Worm (Caenorhabditis elegans): ENCODE measurements around the gene M02G9.4.

The M02G9.4 gene

ce11 chrII:10321410-10321809, 4.3 kb downstream of the M02G9.4 start, which contains the start of gene idpp-4:
Gene idpp-4, plus strand, starts transcription at chrII:10321460.
- TF ChIP-seq R02D3.7 (tag; optimal IDR thresholded peaks at IDR 0.05) (no peak), crh-2 (tag; optimal IDR thresholded peaks at IDR 0.05) (no peak), nhr-10 (tag; optimal IDR thresholded peaks at IDR 0.05) (no peak), ZK546.5 (tag; optimal IDR thresholded peaks at IDR 0.05) (no peak), unc-39 (tag; optimal IDR thresholded peaks at IDR 0.05) (no peak), ama-1 (optimal IDR thresholded peaks at IDR 0.05) (no peak), dmd-4 (tag; optimal IDR thresholded peaks at IDR 0.05) (no peak), ztf-11 (tag; optimal IDR thresholded peaks at IDR 0.05) (no peak), nhr-129 (tag; optimal IDR thresholded peaks at IDR 0.05) (no peak), sma-3 (GFP tag; optimal IDR thresholded peaks at IDR 0.05) (no peak), peb-1 (tag; optimal IDR thresholded peaks at IDR 0.05) (no peak), nhr-77 (tag; optimal IDR thresholded peaks at IDR 0.05) (no peak)

ce11 chrII:10325615-10326232, 8.6 kb downstream of the M02G9.4 start, which contains the start of gene appg-1:
Gene appg-1, plus strand, starts transcription at chrII:10326041.
- no peak for TF ChIP-seq ceh-16 (tag; optimal IDR thresholded peaks at IDR 0.05)

ce11 chrII:10329754-10330153, 12.6 kb downstream of the M02G9.4 start:
- TF ChIP-seq nhr-129 (tag; optimal IDR thresholded peaks at IDR 0.05) (no peak), ZK546.5 (tag; optimal IDR thresholded peaks at IDR 0.05) (no peak), skn-1 (tag; optimal IDR thresholded peaks at IDR 0.05) (no peak), elt-3 (tag; optimal IDR thresholded peaks at IDR 0.05) (no peak), nhr-21 (tag; optimal IDR thresholded peaks at IDR 0.05) (no peak), aly-2 (tag; optimal IDR thresholded peaks at IDR 0.05) (no peak), alr-1 (tag; optimal IDR thresholded peaks at IDR 0.05) (no peak), ztf-11 (tag; optimal IDR thresholded peaks at IDR 0.05) (no peak), C34F6.9 (tag; optimal IDR thresholded peaks at IDR 0.05) (no peak), ceh-16 (tag; optimal IDR thresholded peaks at IDR 0.05) (no peak), lin-39 (tag; optimal IDR thresholded peaks at IDR 0.05) (no peak), ama-1 (optimal IDR thresholded peaks at IDR 0.05) (no peak), lsy-2 (tag; optimal IDR thresholded peaks at IDR 0.05) (no peak), unc-62 (GFP tag; optimal IDR thresholded peaks at IDR 0.05) (no peak), R02D3.7 (tag; optimal IDR thresholded peaks at IDR 0.05) (no peak), nhr-23 (tag; optimal IDR thresholded peaks at IDR 0.05) (no peak), nhr-25 (tag; optimal IDR thresholded peaks at IDR 0.05) (no peak)

ce11 chrII:10345012-10345411, 27.9 kb downstream of the M02G9.4 start, which contains the start of gene pro-2:
Gene pro-2, minus strand, starts transcription at chrII:10345112.
- no peak for TF ChIP-seq F13H6.1 (tag; optimal IDR thresholded peaks at IDR 0.05)
- TF ChIP-seq unc-62 (GFP tag; optimal IDR thresholded peaks at IDR 0.05): no peak

- no peak for TF ChIP-seq zag-1 (tag; optimal IDR thresholded peaks at IDR 0.05)
- TF ChIP-seq C34F6.9 (tag; optimal IDR thresholded peaks at IDR 0.05): no peak
- TF ChIP-seq ztf-11 (tag; optimal IDR thresholded peaks at IDR 0.05): no peak
- TF ChIP-seq egl-27 (tag; optimal IDR thresholded peaks at IDR 0.05): no peak
- no peak for TF ChIP-seq dmd-4 (tag; optimal IDR thresholded peaks at IDR 0.05)
- TF ChIP-seq nhr-23 (tag; optimal IDR thresholded peaks at IDR 0.05): no peak
- no peak for TF ChIP-seq R02D3.7 (tag; optimal IDR thresholded peaks at IDR 0.05)
- no peak for TF ChIP-seq nhr-6 (tag; optimal IDR thresholded peaks at IDR 0.05)
- TF ChIP-seq nhr-21 (tag; optimal IDR thresholded peaks at IDR 0.05): no peak
- TF ChIP-seq nhr-10 (tag; optimal IDR thresholded peaks at IDR 0.05): no peak
- TF ChIP-seq lin-11 (tag; optimal IDR thresholded peaks at IDR 0.05): no peak
- no peak for TF ChIP-seq Y55F3AM.14 (GFP tag; optimal IDR thresholded peaks at IDR 0.05)
Observed at ce11 chrII:10346075-10346474, 29.0 kb downstream of the M02G9.4 start, which contains the start of gene C07E3.10. Gene C07E3.10, plus strand, starts transcription at chrII:10346375.

ce11 chrII:10349915-10350314, 32.8 kb downstream of the M02G9.4 start, which contains the start of gene stip-1:
Gene stip-1, minus strand, starts transcription at chrII:10350012.
- TF ChIP-seq F13H6.1 (tag; optimal IDR thresholded peaks at IDR 0.05): no peak
- TF ChIP-seq mab-5 (tag; optimal IDR thresholded peaks at IDR 0.05): peak; percentile 24

Data from whole organism, L2 larva.